Worm (Caenorhabditis elegans): ENCODE measurements around the gene F21H7.12.

The F21H7.12 gene

ce11 chrV:16210257-16211002 lies 19.5 kb upstream of the F21H7.12 start, which contains the start of gene F11A5.16:
F11A5.16 (plus strand) TSS chrV:16210952.
- TF ChIP-seq him-1 (tag; optimal IDR thresholded peaks at IDR 0.05): no peak
- TF ChIP-seq dao-5 (tag; optimal IDR thresholded peaks at IDR 0.05): no peak
- TF ChIP-seq W03F9.2 (tag; optimal IDR thresholded peaks at IDR 0.05): no peak

ce11 chrV:16211713-16212112 lies 18.3 kb upstream of the F21H7.12 start:
- TF ChIP-seq him-1 (tag; optimal IDR thresholded peaks at IDR 0.05): no peak
- no peak for TF ChIP-seq dao-5 (tag; optimal IDR thresholded peaks at IDR 0.05)
- no peak for TF ChIP-seq W03F9.2 (tag; optimal IDR thresholded peaks at IDR 0.05)

- no peak for TF ChIP-seq W03F9.2 (tag; optimal IDR thresholded peaks at IDR 0.05)
- TF ChIP-seq dao-5 (tag; optimal IDR thresholded peaks at IDR 0.05): no peak
- TF ChIP-seq him-1 (tag; optimal IDR thresholded peaks at IDR 0.05): no peak
Measured at ce11 chrV:16213323-16213722, 16.6 kb upstream of the F21H7.12 start.

ce11 chrV:16214505-16214904 lies 15.5 kb upstream of the F21H7.12 start, which contains the start of gene F11A5.9:
F11A5.9 (plus strand) TSS chrV:16214890.
- TF ChIP-seq dao-5 (tag; optimal IDR thresholded peaks at IDR 0.05) (no peak), him-1 (tag; optimal IDR thresholded peaks at IDR 0.05) (no peak), W03F9.2 (tag; optimal IDR thresholded peaks at IDR 0.05) (no peak)

- TF ChIP-seq him-1 (tag; optimal IDR thresholded peaks at IDR 0.05): no peak
- TF ChIP-seq W03F9.2 (tag; optimal IDR thresholded peaks at IDR 0.05): no peak
- no peak for TF ChIP-seq dao-5 (tag; optimal IDR thresholded peaks at IDR 0.05)
Measured at ce11 chrV:16218522-16218921, 11.4 kb upstream of the F21H7.12 start, which contains the start of gene F11A5.15. F11A5.15 (minus strand) TSS chrV:16218622.

ce11 chrV:16218972-16219757 lies 10.8 kb upstream of the F21H7.12 start, which contains the start of gene glc-1:
glc-1 (plus strand) TSS chrV:16219634.
- TF ChIP-seq him-1 (tag; optimal IDR thresholded peaks at IDR 0.05) (no peak), W03F9.2 (tag; optimal IDR thresholded peaks at IDR 0.05) (no peak), dao-5 (tag; optimal IDR thresholded peaks at IDR 0.05) (no peak)

ce11 chrV:16220020-16220419 lies 9.9 kb upstream of the F21H7.12 start:
- no peak for TF ChIP-seq W03F9.2 (tag; optimal IDR thresholded peaks at IDR 0.05)
- no peak for TF ChIP-seq him-1 (tag; optimal IDR thresholded peaks at IDR 0.05)
- no peak for TF ChIP-seq dao-5 (tag; optimal IDR thresholded peaks at IDR 0.05)

ce11 chrV:16224027-16224426 lies 5.9 kb upstream of the F21H7.12 start, which contains the start of gene stdh-2:
stdh-2 (plus strand) TSS chrV:16224327.
- TF ChIP-seq dao-5 (tag; optimal IDR thresholded peaks at IDR 0.05) (no peak), W03F9.2 (tag; optimal IDR thresholded peaks at IDR 0.05) (no peak)

- TF ChIP-seq dao-5 (tag; optimal IDR thresholded peaks at IDR 0.05) (no peak), W03F9.2 (tag; optimal IDR thresholded peaks at IDR 0.05) (no peak), him-1 (tag; optimal IDR thresholded peaks at IDR 0.05) (no peak)
Measured at ce11 chrV:16225524-16226116, 4.3 kb upstream of the F21H7.12 start.

ce11 chrV:16226581-16226980 lies 3.4 kb upstream of the F21H7.12 start, which contains the start of gene F11A5.13:
F11A5.13 (minus strand) TSS chrV:16226681.
- TF ChIP-seq him-1 (tag; optimal IDR thresholded peaks at IDR 0.05) (no peak), W03F9.2 (tag; optimal IDR thresholded peaks at IDR 0.05) (no peak), dao-5 (tag; optimal IDR thresholded peaks at IDR 0.05) (no peak)

- TF ChIP-seq W03F9.2 (tag; optimal IDR thresholded peaks at IDR 0.05) (no peak), dao-5 (tag; optimal IDR thresholded peaks at IDR 0.05) (no peak), him-1 (tag; optimal IDR thresholded peaks at IDR 0.05) (no peak)
Measured at ce11 chrV:16229439-16229838, 526 bp upstream of the F21H7.12 start.

ce11 chrV:16232180-16232579 lies 2.2 kb downstream of the F21H7.12 start, which contains the start of gene gst-22:
gst-22 (minus strand) TSS chrV:16232282.
- TF ChIP-seq W03F9.2 (tag; optimal IDR thresholded peaks at IDR 0.05): no peak
- TF ChIP-seq dao-5 (tag; optimal IDR thresholded peaks at IDR 0.05): no peak
- TF ChIP-seq him-1 (tag; optimal IDR thresholded peaks at IDR 0.05): no peak

- TF ChIP-seq dao-5 (tag; optimal IDR thresholded peaks at IDR 0.05): no peak
- TF ChIP-seq him-1 (tag; optimal IDR thresholded peaks at IDR 0.05): no peak
- TF ChIP-seq W03F9.2 (tag; optimal IDR thresholded peaks at IDR 0.05): no peak
Measured at ce11 chrV:16233624-16234023, 3.7 kb downstream of the F21H7.12 start, which contains the start of gene clec-233. clec-233 (plus strand) TSS chrV:16233924.

Data from whole organism, L4/young adult.